Fruit fly (Drosophila melanogaster) whole organism, adult: Measurements from ENCODE around the gene Dip-B.
A peak's percentile ranks its signal among the peaks of the same experiment; 100 is the strongest.

ENCODE experiments used
- CG11617 ChIP-seq: fragments of 200-800 bp; sonication (Bioruptor generic); optimal IDR thresholded peaks from 2 replicates; lab custom pipeline; 2017; ENCODE audit warnings: mild to moderate bottlenecking, missing biosample characterization, missing genetic modification reagents, missing genetic modification characterization
- CG12768 ChIP-seq: fragments of 200-800 bp; sonication (Bioruptor generic); optimal IDR thresholded peaks from 2 replicates; lab custom pipeline; 2017; ENCODE audit warnings: missing biosample characterization, missing genetic modification characterization, mild to moderate bottlenecking, moderate library complexity, missing genetic modification reagents
- CG14711 ChIP-seq: fragments of 200-800 bp; sonication (Bioruptor generic); optimal IDR thresholded peaks from 2 replicates; lab custom pipeline; 2018; ENCODE audit warnings: missing biosample characterization, mild to moderate bottlenecking, missing genetic modification characterization, moderate library complexity
- CG1620 ChIP-seq: fragments of 200-800 bp; sonication (Bioruptor generic); optimal IDR thresholded peaks from 2 replicates; lab custom pipeline; 2016; ENCODE audit warnings: missing biosample characterization, missing genetic modification characterization
- CG33017 ChIP-seq: fragments of 200-800 bp; sonication (Bioruptor generic); optimal IDR thresholded peaks from 2 replicates; lab custom pipeline; 2018; ENCODE audit warnings: missing biosample characterization, mild to moderate bottlenecking, missing genetic modification characterization, moderate library complexity
- CG5204 ChIP-seq: fragments of 200-800 bp; sonication (Bioruptor generic); optimal IDR thresholded peaks from 2 replicates; lab custom pipeline; 2016; ENCODE audit warnings: missing biosample characterization, missing genetic modification characterization
- CG7045 ChIP-seq: fragments of 200-800 bp; sonication (Bioruptor generic); optimal IDR thresholded peaks from 2 replicates; lab custom pipeline; 2017; ENCODE audit warnings: missing biosample characterization, mild to moderate bottlenecking, missing genetic modification characterization
- CG7101 ChIP-seq: fragments of 200-800 bp; sonication (Bioruptor generic); optimal IDR thresholded peaks from 2 replicates; lab custom pipeline; 2018; ENCODE audit warnings: missing biosample characterization, mild to moderate bottlenecking, missing genetic modification characterization, moderate library complexity
- Clk ChIP-seq: fragments of 200-800 bp; sonication (Bioruptor generic); optimal IDR thresholded peaks from 2 replicates; lab custom pipeline; 2017; ENCODE audit warnings: missing biosample characterization, missing genetic modification characterization
- Crg-1 ChIP-seq: fragments of 200-800 bp; sonication (Bioruptor generic); optimal IDR thresholded peaks from 2 replicates; lab custom pipeline; 2016; ENCODE audit warnings: missing biosample characterization, missing genetic modification characterization
- Hr96 ChIP-seq: fragments of 200-800 bp; sonication (Bioruptor generic); optimal IDR thresholded peaks from 2 replicates; lab custom pipeline; 2016; ENCODE audit warnings: missing biosample characterization, missing genetic modification characterization
- Mnt ChIP-seq: fragments of 200-800 bp; sonication (Bioruptor generic); optimal IDR thresholded peaks from 2 replicates; lab custom pipeline; 2016; ENCODE audit warnings: missing biosample characterization, mild to moderate bottlenecking, missing genetic modification characterization
- bab1 ChIP-seq: fragments of 200-800 bp; sonication (Bioruptor generic); optimal IDR thresholded peaks from 3 replicates; lab custom pipeline; 2019; ENCODE audit warnings: missing biosample characterization, mild to moderate bottlenecking, missing genetic modification characterization, moderate library complexity
- cic ChIP-seq: fragments of 200-800 bp; sonication (Bioruptor generic); optimal IDR thresholded peaks from 2 replicates; lab custom pipeline; 2017; ENCODE audit warnings: missing biosample characterization, mild to moderate bottlenecking, missing genetic modification characterization, moderate library complexity
- cnc ChIP-seq, 2 experiments: fragments of >200 bp; optimal IDR thresholded peaks; 2 replicates each; lab custom pipeline; 2017
- kay ChIP-seq: fragments of 200-800 bp; sonication (Bioruptor generic); peaks from one replicate; lab custom pipeline; 2016; ENCODE audit warnings: missing biosample characterization, missing genetic modification characterization, borderline replicate concordance
- ovo ChIP-seq: fragments of 200-800 bp; sonication (Bioruptor generic); optimal IDR thresholded peaks from 2 replicates; lab custom pipeline; 2016; ENCODE audit warnings: missing biosample characterization, missing genetic modification characterization
- pad ChIP-seq: fragments of 200-800 bp; sonication (Bioruptor generic); optimal IDR thresholded peaks from 3 replicates; lab custom pipeline; 2017; ENCODE audit warnings: missing biosample characterization, missing genetic modification characterization, mild to moderate bottlenecking, moderate library complexity, missing genetic modification reagents
- tj ChIP-seq: fragments of 200-800 bp; sonication (Bioruptor generic); optimal IDR thresholded peaks from 3 replicates; lab custom pipeline; 2017; ENCODE audit warnings: missing biosample characterization, mild to moderate bottlenecking, missing genetic modification characterization, moderate library complexity
- toe ChIP-seq: fragments of 200-800 bp; sonication (Bioruptor generic); optimal IDR thresholded peaks from 2 replicates; lab custom pipeline; 2016; ENCODE audit warnings: missing biosample characterization, missing genetic modification characterization

Dip-B gene

dm6 chr3R:13800430-13800848 lies 18.4 kb downstream of the Dip-B start:
- TF ChIP-seq CG5204 (peak; percentile 83), Mnt (no peak), Clk (GFP tag; lab: Kevin White, UChicago) (peak; percentile 83), cic (peak; percentile 56), CG7045 (GFP tag; lab: Kevin White, UChicago) (peak; percentile 96), pad (GFP tag; lab: Kevin White, UChicago) (peak; percentile 67), cnc (optimal IDR thresholded peaks at IDR 0.05; lab: Kevin White, UChicago) (no peak), CG7101 (tag; lab: Kevin White, UChicago) (peak; percentile 81), CG1620 (GFP tag; lab: Kevin White, UChicago) (no peak), CG12768 (GFP tag; lab: Kevin White, UChicago) (peak; percentile 96), toe (GFP tag; lab: Kevin White, UChicago) (peak; percentile 75), CG33017 (tag; lab: Kevin White, UChicago) (peak; percentile 90), kay (GFP tag; lab: Kevin White, UChicago) (peak; percentile 59), ovo (no peak), Hr96 (GFP tag; lab: Kevin White, UChicago) (peak; percentile 37), CG14711 (tag; lab: Kevin White, UChicago) (peak; percentile 60), CG11617 (GFP tag; lab: Kevin White, UChicago) (peak; percentile 76), bab1 (GFP tag; lab: Kevin White, UChicago) (no peak), tj (GFP tag; lab: Kevin White, UChicago) (peak; percentile 45), Crg-1 (peak; percentile 16)

dm6 chr3R:13801184-13802056 lies 19.3 kb downstream of the Dip-B start:
- TF ChIP-seq Mnt (no peak), Hr96 (GFP tag; lab: Kevin White, UChicago) (no peak), kay (GFP tag; lab: Kevin White, UChicago) (no peak), CG7101 (tag; lab: Kevin White, UChicago) (no peak), CG12768 (GFP tag; lab: Kevin White, UChicago) (no peak), Clk (GFP tag; lab: Kevin White, UChicago) (no peak), Crg-1 (no peak), ovo (no peak), CG5204 (no peak), cnc (optimal IDR thresholded peaks at IDR 0.05; lab: Kevin White, UChicago) (no peak), CG1620 (GFP tag; lab: Kevin White, UChicago) (no peak), toe (GFP tag; lab: Kevin White, UChicago) (no peak), cic (no peak), CG11617 (GFP tag; lab: Kevin White, UChicago) (no peak), CG33017 (tag; lab: Kevin White, UChicago) (no peak), CG7045 (GFP tag; lab: Kevin White, UChicago) (no peak), bab1 (GFP tag; lab: Kevin White, UChicago) (no peak), pad (GFP tag; lab: Kevin White, UChicago) (no peak), CG14711 (tag; lab: Kevin White, UChicago) (no peak)

dm6 chr3R:13802057-13802817 lies 20.1 kb downstream of the Dip-B start:
- TF ChIP-seq Mnt (no peak), CG7101 (tag; lab: Kevin White, UChicago) (no peak), tj (GFP tag; lab: Kevin White, UChicago) (no peak), toe (GFP tag; lab: Kevin White, UChicago) (no peak), Clk (GFP tag; lab: Kevin White, UChicago) (no peak), CG11617 (GFP tag; lab: Kevin White, UChicago) (no peak), CG12768 (GFP tag; lab: Kevin White, UChicago) (no peak), ovo (no peak), CG14711 (tag; lab: Kevin White, UChicago) (no peak), pad (GFP tag; lab: Kevin White, UChicago) (no peak), cic (no peak), bab1 (GFP tag; lab: Kevin White, UChicago) (no peak), CG7045 (GFP tag; lab: Kevin White, UChicago) (no peak), Hr96 (GFP tag; lab: Kevin White, UChicago) (no peak), CG1620 (GFP tag; lab: Kevin White, UChicago) (no peak), cnc (optimal IDR thresholded peaks at IDR 0.05; lab: Kevin White, UChicago) (no peak), kay (GFP tag; lab: Kevin White, UChicago) (no peak), Crg-1 (no peak), CG5204 (no peak), CG33017 (tag; lab: Kevin White, UChicago) (no peak)

- no peak for TF ChIP-seq CG14711 (tag; lab: Kevin White, UChicago)
- TF ChIP-seq pad (GFP tag; lab: Kevin White, UChicago), result no peak
- TF ChIP-seq cnc (optimal IDR thresholded peaks at IDR 0.05; lab: Kevin White, UChicago), result no peak
- no peak for TF ChIP-seq Mnt
- no peak for TF ChIP-seq tj (GFP tag; lab: Kevin White, UChicago)
- TF ChIP-seq bab1 (GFP tag; lab: Kevin White, UChicago), result no peak
- TF ChIP-seq Crg-1, result no peak
- TF ChIP-seq Hr96 (GFP tag; lab: Kevin White, UChicago), result no peak
- no peak for TF ChIP-seq ovo
- no peak for TF ChIP-seq CG7101 (tag; lab: Kevin White, UChicago)
- no peak for TF ChIP-seq cic
These were observed 21.2 kb downstream of the Dip-B start for dm6 chr3R:13803185-13803887.
